Worm (Caenorhabditis elegans): ENCODE measurements around the gene vang-1.

The vang-1 gene

ce11 chrX:2885318-2885908 is at the start of gene vang-1 (continued):
- TF ChIP-seq T23F11.4 (GFP tag; optimal IDR thresholded peaks at IDR 0.05) (peak; percentile 25), ahr-1 (tag; optimal IDR thresholded peaks at IDR 0.05) (no peak), ceh-19 (GFP tag; optimal IDR thresholded peaks at IDR 0.05) (peak; percentile 72), unc-42 (tag; optimal IDR thresholded peaks at IDR 0.05) (peak; percentile 15), K02D7.2 (tag; optimal IDR thresholded peaks at IDR 0.05) (no peak), fkh-6 (tag; optimal IDR thresholded peaks at IDR 0.05) (peak; percentile 47), unc-55 (GFP tag; optimal IDR thresholded peaks at IDR 0.05) (no peak), ceh-14 (tag; optimal IDR thresholded peaks at IDR 0.05) (peak; percentile 56), elt-2 (tag; optimal IDR thresholded peaks at IDR 0.05) (peak; percentile 16), eyg-1 (tag; optimal IDR thresholded peaks at IDR 0.05) (peak; percentile 3), C38D4.7 (GFP tag; optimal IDR thresholded peaks at IDR 0.05) (no peak), dve-1 (tag; optimal IDR thresholded peaks at IDR 0.05) (no peak), sox-2 (GFP tag; IDR thresholded peaks at IDR 0.05) (no peak), rnt-1 (tag; optimal IDR thresholded peaks at IDR 0.05) (peak; percentile 92), ceh-18 (tag; optimal IDR thresholded peaks at IDR 0.05) (peak; percentile 36), F13H6.1 (tag; optimal IDR thresholded peaks at IDR 0.05) (peak; percentile 0)

- TF ChIP-seq pha-4 (tag; optimal IDR thresholded peaks at IDR 0.05): no peak
- TF ChIP-seq odd-2 (tag; optimal IDR thresholded peaks at IDR 0.05): no peak
- TF ChIP-seq elt-2 (tag; optimal IDR thresholded peaks at IDR 0.05): peak; percentile 44
- no peak for TF ChIP-seq ref-2 (tag; optimal IDR thresholded peaks at IDR 0.05)
These were observed 48.9 kb upstream of the vang-1 start for ce11 chrX:2836770-2837169.

ce11 chrX:2837477-2837876 is 48.2 kb upstream of the vang-1 start:
- TF ChIP-seq sox-2 (GFP tag; IDR thresholded peaks at IDR 0.05) (no peak), dve-1 (tag; optimal IDR thresholded peaks at IDR 0.05) (no peak), che-1 (tag; optimal IDR thresholded peaks at IDR 0.05) (no peak), madf-2 (tag; optimal IDR thresholded peaks at IDR 0.05) (no peak), syd-9 (tag; optimal IDR thresholded peaks at IDR 0.05) (no peak), elt-4 (tag; optimal IDR thresholded peaks at IDR 0.05) (no peak)

- no peak for TF ChIP-seq ceh-14 (tag; optimal IDR thresholded peaks at IDR 0.05)
- no peak for TF ChIP-seq nhr-232 (tag; optimal IDR thresholded peaks at IDR 0.05)
- TF ChIP-seq fax-1 (tag; optimal IDR thresholded peaks at IDR 0.05): no peak
- TF ChIP-seq ahr-1 (tag; optimal IDR thresholded peaks at IDR 0.05): no peak
- TF ChIP-seq ceh-19 (GFP tag; optimal IDR thresholded peaks at IDR 0.05): no peak
- TF ChIP-seq pha-2 (tag; optimal IDR thresholded peaks at IDR 0.05): no peak
- no peak for TF ChIP-seq ztf-16 (tag; optimal IDR thresholded peaks at IDR 0.05)
- TF ChIP-seq pros-1 (tag; optimal IDR thresholded peaks at IDR 0.05): no peak
- no peak for TF ChIP-seq ceh-9 (tag; optimal IDR thresholded peaks at IDR 0.05)
- no peak for TF ChIP-seq ttx-3 (tag; optimal IDR thresholded peaks at IDR 0.05)
- no peak for TF ChIP-seq rnt-1 (tag; optimal IDR thresholded peaks at IDR 0.05)
- no peak for TF ChIP-seq F13H6.1 (tag; optimal IDR thresholded peaks at IDR 0.05)
- no peak for TF ChIP-seq ceh-6 (GFP tag; optimal IDR thresholded peaks at IDR 0.05)
- TF ChIP-seq pag-3 (tag; optimal IDR thresholded peaks at IDR 0.05; ENCODE audit: borderline replicate concordance): no peak
- TF ChIP-seq tbx-7 (tag; optimal IDR thresholded peaks at IDR 0.05): no peak
- TF ChIP-seq hlh-13 (GFP tag; optimal IDR thresholded peaks at IDR 0.05): no peak
- TF ChIP-seq C08G9.2 (tag; optimal IDR thresholded peaks at IDR 0.05): no peak
- TF ChIP-seq mec-3 (tag; optimal IDR thresholded peaks at IDR 0.05; ENCODE audit: borderline replicate concordance): no peak
These were observed 47.0 kb upstream of the vang-1 start for ce11 chrX:2838619-2839018.

Measured in whole organism, late embryonic.